Worm (Caenorhabditis elegans) whole organism, L1 larva: ENCODE measurements around the gene lelo-2.

Experiments
- C16A3.4 ChIP-seq: fragments of 150-350 bp; optimal IDR thresholded peaks from 2 replicates; lab custom pipeline; 2014; ENCODE audit warnings: missing biosample characterization, missing genetic modification characterization
- C34B4.2 ChIP-seq: sonication (generic microtip); optimal IDR thresholded peaks from 2 replicates; lab custom pipeline; 2017; ENCODE audit warnings: mild to moderate bottlenecking, missing genetic modification characterization, missing compliant biosample characterization
- Y116A8C.19 ChIP-seq: sonication (generic microtip); optimal IDR thresholded peaks from 2 replicates; lab custom pipeline; 2016; ENCODE audit warnings: missing compliant biosample characterization, missing genetic modification characterization, borderline replicate concordance
- aly-2 ChIP-seq: fragments of 150-350 bp; optimal IDR thresholded peaks from 2 replicates; lab custom pipeline; 2014; ENCODE audit warnings: missing biosample characterization, missing genetic modification characterization
- ama-1 ChIP-seq: fragments of 150-350 bp; optimal IDR thresholded peaks from 2 replicates; lab custom pipeline; 2014
- blmp-1 ChIP-seq: fragments of 150-350 bp; optimal IDR thresholded peaks from 2 replicates; lab custom pipeline; 2014; ENCODE audit warnings: missing biosample characterization, missing genetic modification characterization
- ceh-90 ChIP-seq: sonication (generic microtip); optimal IDR thresholded peaks from 2 replicates; lab custom pipeline; 2016; ENCODE audit warnings: missing genetic modification characterization, missing compliant biosample characterization
- efl-1 ChIP-seq, 4 experiments: fragments of 150-350 bp; optimal IDR thresholded peaks in 3 of 4; peaks in 1 of 4; 1 replicate in 1 of 4; 2 replicates in 3 of 4; lab custom pipeline; 2014; ENCODE audit warnings: missing biosample characterization in 2 of 4, missing genetic modification characterization in 2 of 4, missing genetic modification reagents in 2 of 4
- efl-3 ChIP-seq: fragments of 200-800 bp; sonication (Bioruptor generic); optimal IDR thresholded peaks from 2 replicates; lab custom pipeline; 2018; ENCODE audit warnings: mild to moderate bottlenecking, missing genetic modification characterization, missing compliant biosample characterization
- egl-13 ChIP-seq: sonication (generic microtip); optimal IDR thresholded peaks from 2 replicates; lab custom pipeline; 2016; ENCODE audit warnings: missing genotype, missing genetic modification reagents, missing genetic modification characterization, missing compliant biosample characterization
- elt-2 ChIP-seq: sonication (generic microtip); optimal IDR thresholded peaks from 2 replicates; lab custom pipeline; 2016; ENCODE audit warnings: missing genetic modification characterization, mild to moderate bottlenecking, inconsistent platforms, missing compliant biosample characterization, missing genetic modification reagents
- ets-5 ChIP-seq: fragments of 200-800 bp; sonication (Bioruptor generic); IDR thresholded peaks from 2 replicates; pipeline ENCODE4 v1.3.6; 2022; ENCODE audit warnings: missing genetic modification characterization, missing compliant biosample characterization
- fkh-4 ChIP-seq: sonication (generic microtip); optimal IDR thresholded peaks from 2 replicates; lab custom pipeline; 2016; ENCODE audit warnings: missing compliant biosample characterization, missing genetic modification characterization, borderline replicate concordance
- hlh-17 ChIP-seq: fragments of 200-800 bp; sonication (Bioruptor generic); optimal IDR thresholded peaks from 2 replicates; lab custom pipeline; 2018; ENCODE audit warnings: missing genetic modification characterization, mild to moderate bottlenecking, missing compliant biosample characterization, moderate library complexity, borderline replicate concordance
- lin-14 ChIP-seq: fragments of 200-800 bp; sonication (Bioruptor generic); optimal IDR thresholded peaks from 2 replicates; lab custom pipeline; 2018; ENCODE audit warnings: mild to moderate bottlenecking, missing genetic modification characterization, moderate library complexity, missing compliant biosample characterization
- lin-15B ChIP-seq: fragments of 150-350 bp; sonication (generic microtip); optimal IDR thresholded peaks from 3 replicates; lab custom pipeline; 2014; ENCODE audit warnings: missing biosample characterization, missing genetic modification characterization
- mab-9 ChIP-seq: fragments of 200-800 bp; sonication (Bioruptor generic); IDR thresholded peaks from 2 replicates; pipeline ENCODE4 v1.3.6; 2022; ENCODE audit warnings: missing genetic modification reagents, missing genetic modification characterization, missing compliant biosample characterization
- nhr-47 ChIP-seq: sonication (generic microtip); optimal IDR thresholded peaks from 2 replicates; lab custom pipeline; 2016; ENCODE audit warnings: mild to moderate bottlenecking, missing genetic modification characterization, moderate library complexity, missing compliant biosample characterization
- nhr-76 ChIP-seq: sonication (generic microtip); optimal IDR thresholded peaks from 2 replicates; lab custom pipeline; 2017; ENCODE audit warnings: missing biosample characterization, missing genetic modification characterization
- rnt-1 ChIP-seq: sonication (generic microtip); optimal IDR thresholded peaks from 2 replicates; lab custom pipeline; 2016; ENCODE audit warnings: mild to moderate bottlenecking, missing genetic modification characterization, moderate library complexity, missing compliant biosample characterization
- tbx-2 ChIP-seq: sonication (generic microtip); optimal IDR thresholded peaks from 2 replicates; lab custom pipeline; 2016; ENCODE audit warnings: missing genetic modification characterization, missing compliant biosample characterization
- tlp-1 ChIP-seq: fragments of 150-350 bp; optimal IDR thresholded peaks from 2 replicates; lab custom pipeline; 2014; ENCODE audit warnings: missing biosample characterization, missing genetic modification characterization
- unc-130 ChIP-seq: fragments of 150-350 bp; optimal IDR thresholded peaks from 2 replicates; lab custom pipeline; 2017; ENCODE audit warnings: missing biosample characterization, missing genetic modification characterization, inconsistent platforms
- unc-30 ChIP-seq: sonication (generic microtip); optimal IDR thresholded peaks from 2 replicates; lab custom pipeline; 2017; ENCODE audit warnings: missing biosample characterization, missing genetic modification characterization
- unc-86 ChIP-seq: sonication (generic microtip); optimal IDR thresholded peaks from 2 replicates; lab custom pipeline; 2016; ENCODE audit warnings: missing genetic modification characterization, missing compliant biosample characterization
- vab-15 ChIP-seq: sonication (generic microtip); optimal IDR thresholded peaks from 2 replicates; lab custom pipeline; 2017; ENCODE audit warnings: missing genotype, mild to moderate bottlenecking, missing genetic modification characterization, missing compliant biosample characterization
- xbp-1 ChIP-seq: sonication (generic microtip); optimal IDR thresholded peaks from 2 replicates; lab custom pipeline; 2016; ENCODE audit warnings: missing genetic modification characterization, missing compliant biosample characterization
- zip-4 ChIP-seq: fragments of 200-800 bp; sonication (Bioruptor generic); optimal IDR thresholded peaks from 2 replicates; lab custom pipeline; 2018; ENCODE audit warnings: mild to moderate bottlenecking, missing genetic modification characterization, moderate library complexity, missing compliant biosample characterization
- ztf-4 ChIP-seq: fragments of 150-350 bp; optimal IDR thresholded peaks from 2 replicates; lab custom pipeline; 2014; ENCODE audit warnings: missing biosample characterization, missing genetic modification characterization

The lelo-2 gene

DNA sequence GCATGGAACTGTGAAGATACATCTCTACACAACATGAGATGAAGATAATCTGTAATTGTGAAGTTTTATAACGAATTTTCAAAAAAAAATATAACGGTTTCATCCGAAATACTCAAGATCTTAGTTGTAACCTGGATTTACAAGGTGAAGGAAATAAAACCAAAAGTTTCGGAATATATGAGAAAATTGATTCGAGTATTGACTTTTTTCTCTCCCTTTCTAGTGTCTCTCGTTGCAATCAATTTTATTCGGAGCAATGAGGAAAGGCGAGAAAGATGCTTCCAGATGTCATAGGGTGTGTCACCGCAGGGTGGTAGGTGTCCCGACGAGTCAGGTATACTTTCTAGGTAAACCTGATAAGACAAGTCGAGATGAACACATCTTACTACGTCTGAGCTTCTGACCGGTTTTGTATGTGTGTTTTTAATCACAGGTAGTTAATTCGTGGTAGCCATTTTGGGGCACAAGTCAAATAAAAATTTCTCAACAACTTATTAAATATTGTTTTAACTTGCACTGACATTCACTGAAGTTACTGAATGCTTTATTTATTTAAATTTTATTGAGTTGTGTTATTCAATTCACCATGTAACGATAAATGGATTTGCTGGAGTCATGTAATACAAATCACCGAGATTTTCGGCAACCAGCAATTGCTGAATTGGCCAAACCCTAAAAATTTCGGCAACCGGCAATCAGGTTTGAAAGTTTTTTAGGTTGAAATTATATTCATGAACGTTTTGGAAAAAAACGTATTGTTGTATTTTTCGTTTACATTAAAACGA lies 38.6 kb downstream of the lelo-2 start, which contains the start of gene pals-20:
Gene pals-20 (minus strand): TSS at position 51 of the 785 bp plus-strand sequence.
- TF ChIP-seq efl-1 (optimal IDR thresholded peaks at IDR 0.05; lab: Kevin White, UChicago) (no peak), efl-1 (GFP tag; optimal IDR thresholded peaks at IDR 0.05 in 1 of 2; lab: Kevin White, UChicago) (peak in 1 of 2 experiments; percentile 75), vab-15 (tag; lab: Kevin White, UChicago) (no peak)

ce11 chrIII:1384694-1385093 lies 42.3 kb downstream of the lelo-2 start:
- TF ChIP-seq nhr-76 (no peak), C34B4.2 (tag; lab: Kevin White, UChicago) (no peak), tbx-2 (tag; lab: Kevin White, UChicago) (no peak)

- TF ChIP-seq rnt-1 (tag; lab: Kevin White, UChicago) = no peak
- no peak for TF ChIP-seq unc-130 (tag; lab: Kevin White, UChicago)
- TF ChIP-seq ets-5 (GFP tag; lab: Robert Waterston, UW) = no peak
- no peak for TF ChIP-seq tbx-2 (tag; lab: Kevin White, UChicago)
- peak; percentile 17 for TF ChIP-seq tlp-1 (tag; lab: Kevin White, UChicago)
- TF ChIP-seq efl-3 (GFP tag; lab: Kevin White, UChicago) = no peak
- no peak for TF ChIP-seq ztf-4
- peak; percentile 70 for TF ChIP-seq elt-2 (tag; lab: Kevin White, UChicago)
- TF ChIP-seq lin-15B (tag; lab: Kevin White, UChicago) = no peak
- no peak for TF ChIP-seq ceh-90 (tag; lab: Kevin White, UChicago)
- no peak for TF ChIP-seq aly-2 (tag; lab: Kevin White, UChicago)
- TF ChIP-seq fkh-4 = no peak
- TF ChIP-seq C16A3.4 = no peak
- no peak for TF ChIP-seq xbp-1 (tag; lab: Kevin White, UChicago)
- TF ChIP-seq blmp-1 = no peak
- TF ChIP-seq Y116A8C.19 (tag; lab: Kevin White, UChicago) = no peak
- TF ChIP-seq, all 84 proteins: peak for 2
Observed at ce11 chrIII:1384092-1384491, 42.9 kb downstream of the lelo-2 start, which contains the start of the genes fbxa-138 and Y82E9BR.5. Gene fbxa-138, minus strand, starts transcription at chrIII:1384252. Gene Y82E9BR.5, plus strand, starts transcription at chrIII:1384370.

ce11 chrIII:1383483-1383882 lies 43.5 kb downstream of the lelo-2 start:
- TF ChIP-seq ama-1 (lab: Kevin White, UChicago) (no peak), ztf-4 (no peak), xbp-1 (tag; lab: Kevin White, UChicago) (no peak), egl-13 (tag; lab: Kevin White, UChicago) (no peak), tbx-2 (tag; lab: Kevin White, UChicago) (no peak), zip-4 (GFP tag; lab: Kevin White, UChicago) (no peak), nhr-47 (no peak), hlh-17 (GFP tag; lab: Kevin White, UChicago) (no peak), mab-9 (GFP tag; lab: Robert Waterston, UW) (no peak), unc-86 (tag; lab: Kevin White, UChicago) (no peak)

- no peak for TF ChIP-seq unc-30
- TF ChIP-seq efl-1 (optimal IDR thresholded peaks at IDR 0.05; lab: Kevin White, UChicago) = no peak
- peak in 1 of 2 experiments; percentile 52 for TF ChIP-seq efl-1 (GFP tag; optimal IDR thresholded peaks at IDR 0.05 in 1 of 2; lab: Kevin White, UChicago)
- TF ChIP-seq lin-14 (GFP tag; lab: Kevin White, UChicago) = no peak
Observed at ce11 chrIII:1380535-1381274, 46.3 kb downstream of the lelo-2 start, which contains the start of the genes pals-21 and Y82E9BR.6. Gene pals-21, minus strand, starts transcription at chrIII:1380635. Gene Y82E9BR.6, plus strand, starts transcription at chrIII:1381224.
